Fruit fly (Drosophila melanogaster) whole organism, pupa: Measurements from ENCODE around the gene CG9988.

ENCODE experiments used
- CG34367 ChIP-seq: fragments of 200-800 bp; sonication (Bioruptor generic); optimal IDR thresholded peaks from 2 replicates; lab custom pipeline; 2018; ENCODE audit warnings: missing biosample characterization, mild to moderate bottlenecking, missing genetic modification characterization
- gl ChIP-seq: fragments of 200-800 bp; sonication (Bioruptor generic); optimal IDR thresholded peaks from 2 replicates; lab custom pipeline; 2018; ENCODE audit warnings: missing biosample characterization, mild to moderate bottlenecking, missing genetic modification characterization

- TF ChIP-seq gl (tag; lab: Kevin White, UChicago) (no peak), CG34367 (tag; lab: Kevin White, UChicago) (no peak)
Observed at dm6 chr3R:28590462-28590861, 45.7 kb upstream of the CG9988 start.
